Fruit fly (Drosophila melanogaster) whole organism, pupa: ENCODE results near the gene CG31482.

Source experiments
- CG10348 ChIP-seq: fragments of 200-800 bp; sonication (Bioruptor generic); IDR thresholded peaks from 2 replicates; pipeline ENCODE4 v1.3.6; 2022; ENCODE audit warnings: missing biosample characterization, missing genetic modification characterization
- CG12605 ChIP-seq: fragments of 200-800 bp; sonication (Bioruptor generic); IDR thresholded peaks from 2 replicates; pipeline ENCODE4 v1.3.6; 2022; ENCODE audit warnings: missing biosample characterization, missing genetic modification characterization
- CG13204 ChIP-seq: fragments of 200-800 bp; sonication (Bioruptor generic); optimal IDR thresholded peaks from 2 replicates; lab custom pipeline; 2018; ENCODE audit warnings: missing biosample characterization, mild to moderate bottlenecking, missing genetic modification characterization, moderate library complexity
- CG14655 ChIP-seq: fragments of 200-800 bp; sonication (Bioruptor generic); optimal IDR thresholded peaks from 3 replicates; lab custom pipeline; 2017; ENCODE audit warnings: mild to moderate bottlenecking, missing biosample characterization, missing genetic modification reagents, missing genetic modification characterization
- CG15710 ChIP-seq: fragments of 200-800 bp; sonication (Bioruptor generic); optimal IDR thresholded peaks from 2 replicates; lab custom pipeline; 2018; ENCODE audit warnings: missing biosample characterization, mild to moderate bottlenecking, missing genetic modification characterization, moderate library complexity
- CG17806 ChIP-seq: fragments of 200-800 bp; sonication (Bioruptor generic); optimal IDR thresholded peaks from 2 replicates; lab custom pipeline; 2018; ENCODE audit warnings: missing biosample characterization, mild to moderate bottlenecking, missing genetic modification characterization, moderate library complexity
- CG32121 ChIP-seq: fragments of 200-800 bp; sonication (Bioruptor generic); IDR thresholded peaks from 2 replicates; pipeline ENCODE4 v1.3.6; 2022; ENCODE audit warnings: missing biosample characterization, missing genetic modification characterization
- CG34367 ChIP-seq: fragments of 200-800 bp; sonication (Bioruptor generic); optimal IDR thresholded peaks from 2 replicates; lab custom pipeline; 2018; ENCODE audit warnings: missing biosample characterization, mild to moderate bottlenecking, missing genetic modification characterization
- CG4496 ChIP-seq: fragments of 200-800 bp; sonication (Bioruptor generic); IDR thresholded peaks from 3 replicates; pipeline ENCODE4 v1.3.6; 2022; ENCODE audit warnings: missing biosample characterization, missing genetic modification characterization
- CG8159 ChIP-seq: fragments of 200-800 bp; sonication (Bioruptor generic); optimal IDR thresholded peaks from 3 replicates; lab custom pipeline; 2018; ENCODE audit warnings: missing biosample characterization, mild to moderate bottlenecking, missing genetic modification characterization, moderate library complexity
- CG8301 ChIP-seq: fragments of 200-800 bp; sonication (Bioruptor generic); optimal IDR thresholded peaks from 2 replicates; lab custom pipeline; 2018; ENCODE audit warnings: missing biosample characterization, mild to moderate bottlenecking, missing genetic modification characterization
- CG9948 ChIP-seq: fragments of 200-800 bp; sonication (Bioruptor generic); optimal IDR thresholded peaks from 2 replicates; lab custom pipeline; 2018; ENCODE audit warnings: missing biosample characterization, mild to moderate bottlenecking, missing genetic modification characterization, moderate library complexity
- D1 ChIP-seq: fragments of 200-800 bp; sonication (Bioruptor generic); optimal IDR thresholded peaks from 2 replicates; lab custom pipeline; 2018; ENCODE audit warnings: missing biosample characterization, mild to moderate bottlenecking, missing genetic modification characterization, moderate library complexity
- EcR ChIP-seq: fragments of 200-800 bp; sonication (Bioruptor generic); optimal IDR thresholded peaks from 3 replicates; lab custom pipeline; 2019; ENCODE audit warnings: missing biosample characterization, missing genetic modification characterization, mild to moderate bottlenecking, moderate library complexity, missing genetic modification reagents
- Ets98B ChIP-seq: fragments of 200-800 bp; sonication (Bioruptor generic); IDR thresholded peaks from 2 replicates; pipeline ENCODE4 v1.3.6; 2022; ENCODE audit warnings: missing biosample characterization, missing genetic modification characterization
- Pif1A ChIP-seq: fragments of 200-800 bp; sonication (Bioruptor generic); optimal IDR thresholded peaks from 3 replicates; lab custom pipeline; 2016; ENCODE audit warnings: missing biosample characterization, missing genetic modification characterization
- Pif1B ChIP-seq: fragments of 200-800 bp; sonication (Bioruptor generic); optimal IDR thresholded peaks from 3 replicates; lab custom pipeline; 2016; ENCODE audit warnings: missing biosample characterization, missing genetic modification characterization
- Snoo ChIP-seq: fragments of 200-800 bp; sonication (Bioruptor generic); optimal IDR thresholded peaks from 3 replicates; lab custom pipeline; 2017; ENCODE audit warnings: missing biosample characterization, mild to moderate bottlenecking, missing genetic modification characterization, inconsistent platforms
- fd96Ca ChIP-seq: fragments of 200-800 bp; sonication (Bioruptor generic); IDR thresholded peaks from 3 replicates; pipeline ENCODE4 v1.3.6; 2022; ENCODE audit warnings: missing biosample characterization, missing genetic modification characterization
- gl ChIP-seq: fragments of 200-800 bp; sonication (Bioruptor generic); optimal IDR thresholded peaks from 2 replicates; lab custom pipeline; 2018; ENCODE audit warnings: missing biosample characterization, mild to moderate bottlenecking, missing genetic modification characterization
- rn ChIP-seq: fragments of 200-800 bp; sonication (Bioruptor generic); IDR thresholded peaks from 2 replicates; pipeline ENCODE4 v1.3.6; 2022; ENCODE audit warnings: missing biosample characterization, missing genetic modification characterization

CG31482 gene

DNA sequence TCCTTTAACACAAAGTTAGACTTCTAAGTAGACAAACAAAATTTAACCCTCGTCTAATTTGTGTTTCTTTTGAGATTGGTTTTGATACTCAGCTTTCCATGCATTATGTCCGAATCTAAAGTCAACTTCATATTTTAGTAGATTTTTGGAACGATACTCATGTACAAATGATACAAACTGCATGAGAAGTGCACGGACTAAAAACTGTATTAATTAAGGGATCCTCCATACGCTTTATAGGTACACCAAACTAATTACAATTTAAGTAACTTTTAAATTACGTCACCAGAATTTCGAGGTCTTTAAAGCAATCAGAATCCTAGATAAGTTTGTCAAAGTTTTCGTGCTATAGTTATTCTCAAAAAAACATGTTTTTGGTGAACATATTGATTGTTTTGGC is at the start of gene CG31482:
CG31482 (plus strand) TSS at position 301 of the 400 bp plus-strand sequence.
- TF ChIP-seq D1 (tag; lab: Kevin White, UChicago), result no peak
- TF ChIP-seq rn (GFP tag; lab: Robert Waterston, UW), result no peak
- no peak for TF ChIP-seq Ets98B (GFP tag; lab: Robert Waterston, UW)
- no peak for TF ChIP-seq CG8301
- no peak for TF ChIP-seq CG15710 (tag; lab: Kevin White, UChicago)
- no peak for TF ChIP-seq Pif1A (GFP tag; lab: Kevin White, UChicago)
- TF ChIP-seq CG9948 (tag; lab: Kevin White, UChicago), result no peak
- no peak for TF ChIP-seq EcR (GFP tag; lab: Kevin White, UChicago)
- TF ChIP-seq Snoo (tag; lab: Kevin White, UChicago), result no peak
- no peak for TF ChIP-seq CG12605 (GFP tag; lab: Robert Waterston, UW)
- TF ChIP-seq CG32121 (GFP tag; lab: Robert Waterston, UW), result no peak
- TF ChIP-seq CG17806 (tag; lab: Kevin White, UChicago), result no peak
- TF ChIP-seq Pif1B (GFP tag; lab: Kevin White, UChicago), result no peak
- no peak for TF ChIP-seq fd96Ca
- TF ChIP-seq gl (tag; lab: Kevin White, UChicago), result no peak
- no peak for TF ChIP-seq CG4496 (GFP tag; lab: Robert Waterston, UW)
- TF ChIP-seq CG14655 (GFP tag; lab: Kevin White, UChicago), result no peak
- TF ChIP-seq, all 21 proteins: peak for 0

DNA sequence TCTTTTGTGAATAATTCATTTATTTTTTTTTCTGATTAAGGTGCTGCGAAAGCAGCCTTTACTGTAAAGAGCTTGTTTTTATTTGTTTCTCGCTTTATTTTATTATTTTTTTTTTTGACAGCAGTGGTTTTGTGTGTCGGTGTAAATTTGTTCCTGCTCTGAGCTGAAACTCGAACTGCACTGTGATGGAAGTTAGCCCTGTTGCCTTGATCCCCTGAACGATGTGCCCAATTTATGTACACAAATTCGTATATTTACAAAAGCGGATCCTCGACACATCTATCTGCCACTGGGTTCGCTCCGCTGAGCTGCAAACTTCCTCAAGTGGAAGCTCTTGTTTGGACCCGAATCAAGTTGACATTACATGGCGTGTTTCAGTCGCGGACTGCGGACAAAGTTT is 40.8 kb upstream of the CG31482 start, which contains the start of gene CG1137:
CG1137 (minus strand) TSS at position 101 of the 400 bp plus-strand sequence.
- TF ChIP-seq Pif1B (GFP tag; lab: Kevin White, UChicago), result no peak
- TF ChIP-seq CG13204 (GFP tag; lab: Kevin White, UChicago), result no peak
- TF ChIP-seq CG9948 (tag; lab: Kevin White, UChicago), result no peak
- TF ChIP-seq gl (tag; lab: Kevin White, UChicago), result no peak
- TF ChIP-seq Ets98B (GFP tag; lab: Robert Waterston, UW), result no peak
- no peak for TF ChIP-seq CG32121 (GFP tag; lab: Robert Waterston, UW)
- TF ChIP-seq fd96Ca, result no peak
- TF ChIP-seq CG8159 (tag; lab: Kevin White, UChicago), result no peak
- no peak for TF ChIP-seq CG17806 (tag; lab: Kevin White, UChicago)
- TF ChIP-seq CG4496 (GFP tag; lab: Robert Waterston, UW), result no peak
- TF ChIP-seq CG15710 (tag; lab: Kevin White, UChicago), result no peak
- no peak for TF ChIP-seq CG34367
- no peak for TF ChIP-seq CG8301
- TF ChIP-seq Snoo (tag; lab: Kevin White, UChicago), result no peak
- TF ChIP-seq CG12605 (GFP tag; lab: Robert Waterston, UW), result no peak
- TF ChIP-seq Pif1A (GFP tag; lab: Kevin White, UChicago), result no peak
- TF ChIP-seq CG10348, result no peak
- TF ChIP-seq EcR (GFP tag; lab: Kevin White, UChicago), result no peak
- no peak for TF ChIP-seq D1 (tag; lab: Kevin White, UChicago)
- no peak for TF ChIP-seq CG14655 (GFP tag; lab: Kevin White, UChicago)

DNA sequence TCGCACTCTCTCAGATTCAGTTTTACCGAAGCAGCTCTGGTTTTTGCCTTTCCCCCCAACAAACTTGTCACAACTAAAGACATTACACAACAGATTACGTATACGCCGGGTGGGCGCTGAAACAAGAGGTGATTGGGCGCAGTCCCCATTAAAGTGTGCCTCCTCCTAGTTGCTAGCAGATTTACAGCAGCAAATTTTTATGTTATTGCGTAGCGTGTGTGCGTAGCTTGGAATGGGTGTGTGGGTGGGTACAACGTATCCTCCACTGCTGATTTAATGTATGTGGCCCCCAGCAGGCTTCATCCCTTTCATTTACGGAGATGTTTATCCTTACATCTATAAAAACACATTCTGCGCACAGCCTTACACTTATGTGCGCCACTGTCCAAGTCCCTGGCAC is 32.2 kb upstream of the CG31482 start:
- no peak for TF ChIP-seq CG8159 (tag; lab: Kevin White, UChicago)
- no peak for TF ChIP-seq Ets98B (GFP tag; lab: Robert Waterston, UW)
- no peak for TF ChIP-seq D1 (tag; lab: Kevin White, UChicago)
- no peak for TF ChIP-seq Snoo (tag; lab: Kevin White, UChicago)
- TF ChIP-seq, all 21 proteins: peak for 0

- TF ChIP-seq CG17806 (tag; lab: Kevin White, UChicago) (no peak), CG8301 (no peak), CG34367 (no peak), CG13204 (GFP tag; lab: Kevin White, UChicago) (no peak), rn (GFP tag; lab: Robert Waterston, UW) (no peak), CG4496 (GFP tag; lab: Robert Waterston, UW) (no peak), gl (tag; lab: Kevin White, UChicago) (no peak), CG10348 (no peak), D1 (tag; lab: Kevin White, UChicago) (no peak)
These were observed 20.6 kb upstream of the CG31482 start, which contains the start of gene CG2336 for dm6 chr3R:6580484-6580883. CG2336 (plus strand) TSS chr3R:6580784.

- TF ChIP-seq CG4496 (GFP tag; lab: Robert Waterston, UW), result no peak
- no peak for TF ChIP-seq Ets98B (GFP tag; lab: Robert Waterston, UW)
- no peak for TF ChIP-seq EcR (GFP tag; lab: Kevin White, UChicago)
- TF ChIP-seq D1 (tag; lab: Kevin White, UChicago), result no peak
- TF ChIP-seq CG17806 (tag; lab: Kevin White, UChicago), result no peak
- no peak for TF ChIP-seq CG15710 (tag; lab: Kevin White, UChicago)
- no peak for TF ChIP-seq Pif1A (GFP tag; lab: Kevin White, UChicago)
- TF ChIP-seq CG14655 (GFP tag; lab: Kevin White, UChicago), result no peak
- no peak for TF ChIP-seq Pif1B (GFP tag; lab: Kevin White, UChicago)
- TF ChIP-seq CG8301, result no peak
- TF ChIP-seq CG9948 (tag; lab: Kevin White, UChicago), result no peak
- no peak for TF ChIP-seq CG13204 (GFP tag; lab: Kevin White, UChicago)
- no peak for TF ChIP-seq CG34367
- no peak for TF ChIP-seq Snoo (tag; lab: Kevin White, UChicago)
- TF ChIP-seq CG12605 (GFP tag; lab: Robert Waterston, UW), result no peak
- no peak for TF ChIP-seq CG10348
- no peak for TF ChIP-seq rn (GFP tag; lab: Robert Waterston, UW)
- no peak for TF ChIP-seq fd96Ca
- TF ChIP-seq CG8159 (tag; lab: Kevin White, UChicago), result no peak
- TF ChIP-seq CG32121 (GFP tag; lab: Robert Waterston, UW), result no peak
These were observed 7.9 kb upstream of the CG31482 start, which contains the start of gene dpr11 for dm6 chr3R:6593068-6593567. dpr11 (minus strand) TSS chr3R:6593330.
